Worm (Caenorhabditis elegans) whole organism, L1 larva: Measurements from ENCODE around the gene C06B8.3.

Experiments
- C16A3.4 ChIP-seq: fragments of 150-350 bp; optimal IDR thresholded peaks from 2 replicates; lab custom pipeline; 2014; ENCODE audit warnings: missing biosample characterization, missing genetic modification characterization
- F16B12.6 ChIP-seq: fragments of 150-350 bp; optimal IDR thresholded peaks from 2 replicates; lab custom pipeline; 2014; ENCODE audit warnings: missing biosample characterization, missing genetic modification characterization
- aha-1 ChIP-seq: fragments of 150-350 bp; optimal IDR thresholded peaks from 2 replicates; lab custom pipeline; 2014; ENCODE audit warnings: missing biosample characterization, missing genetic modification characterization
- alr-1 ChIP-seq: fragments of 200-800 bp; sonication (Bioruptor generic); optimal IDR thresholded peaks from 2 replicates; lab custom pipeline; 2018; ENCODE audit warnings: borderline replicate concordance, mild to moderate bottlenecking, missing genetic modification characterization, missing compliant biosample characterization
- ceh-63 ChIP-seq: fragments of 200-800 bp; sonication (Bioruptor generic); optimal IDR thresholded peaks from 2 replicates; lab custom pipeline; 2018; ENCODE audit warnings: mild to moderate bottlenecking, missing genetic modification characterization, missing compliant biosample characterization
- ceh-8 ChIP-seq: fragments of 200-800 bp; sonication (Bioruptor generic); optimal IDR thresholded peaks from 2 replicates; lab custom pipeline; 2018; ENCODE audit warnings: mild to moderate bottlenecking, missing genetic modification characterization, moderate library complexity, missing compliant biosample characterization
- ceh-90 ChIP-seq: sonication (generic microtip); optimal IDR thresholded peaks from 2 replicates; lab custom pipeline; 2016; ENCODE audit warnings: missing genetic modification characterization, missing compliant biosample characterization
- ces-1 ChIP-seq: fragments of 150-350 bp; optimal IDR thresholded peaks from 2 replicates; lab custom pipeline; 2014; ENCODE audit warnings: missing biosample characterization, missing genetic modification reagents, missing genetic modification characterization
- dpl-1 ChIP-seq, 3 experiments: fragments of 150-350 bp in 2 of 3; sonication (generic microtip) in 1 of 3; optimal IDR thresholded peaks; 2 replicates each; lab custom pipeline; 2014 to 2017; ENCODE audit warnings: missing biosample characterization in 3 of 3, missing genetic modification characterization in 3 of 3, missing genetic modification reagents in 3 of 3
- dsc-1 ChIP-seq: sonication (generic microtip); optimal IDR thresholded peaks from 2 replicates; lab custom pipeline; 2016; ENCODE audit warnings: mild to moderate bottlenecking, missing genetic modification characterization, missing compliant biosample characterization
- efl-1 ChIP-seq, 4 experiments: fragments of 150-350 bp; optimal IDR thresholded peaks in 3 of 4; peaks in 1 of 4; 1 replicate in 1 of 4; 2 replicates in 3 of 4; lab custom pipeline; 2014; ENCODE audit warnings: missing biosample characterization in 2 of 4, missing genetic modification characterization in 2 of 4, missing genetic modification reagents in 2 of 4
- efl-3 ChIP-seq: fragments of 200-800 bp; sonication (Bioruptor generic); optimal IDR thresholded peaks from 2 replicates; lab custom pipeline; 2018; ENCODE audit warnings: mild to moderate bottlenecking, missing genetic modification characterization, missing compliant biosample characterization
- egl-13 ChIP-seq: sonication (generic microtip); optimal IDR thresholded peaks from 2 replicates; lab custom pipeline; 2016; ENCODE audit warnings: missing genotype, missing genetic modification reagents, missing genetic modification characterization, missing compliant biosample characterization
- egl-27 ChIP-seq, 2 experiments: fragments of 150-350 bp in 1 of 2; sonication (generic microtip); optimal IDR thresholded peaks; 3 replicates each; lab custom pipeline; 2017 to 2018; ENCODE audit warnings: missing biosample characterization in 2 of 2, missing genetic modification characterization in 2 of 2, missing genetic modification reagents in 2 of 2
- elt-2 ChIP-seq: sonication (generic microtip); optimal IDR thresholded peaks from 2 replicates; lab custom pipeline; 2016; ENCODE audit warnings: missing genetic modification characterization, mild to moderate bottlenecking, inconsistent platforms, missing compliant biosample characterization, missing genetic modification reagents
- ets-5 ChIP-seq: fragments of 200-800 bp; sonication (Bioruptor generic); IDR thresholded peaks from 2 replicates; pipeline ENCODE4 v1.3.6; 2022; ENCODE audit warnings: missing genetic modification characterization, missing compliant biosample characterization
- fkh-10 ChIP-seq: sonication (generic microtip); optimal IDR thresholded peaks from 2 replicates; lab custom pipeline; 2017; ENCODE audit warnings: missing biosample characterization, missing genetic modification reagents, missing genetic modification characterization
- fkh-4 ChIP-seq: sonication (generic microtip); optimal IDR thresholded peaks from 2 replicates; lab custom pipeline; 2016; ENCODE audit warnings: missing compliant biosample characterization, missing genetic modification characterization, borderline replicate concordance
- fkh-8 ChIP-seq: sonication (generic microtip); optimal IDR thresholded peaks from 2 replicates; lab custom pipeline; 2016; ENCODE audit warnings: mild to moderate bottlenecking, missing genetic modification characterization, missing compliant biosample characterization
- hlh-17 ChIP-seq: fragments of 200-800 bp; sonication (Bioruptor generic); optimal IDR thresholded peaks from 2 replicates; lab custom pipeline; 2018; ENCODE audit warnings: missing genetic modification characterization, mild to moderate bottlenecking, missing compliant biosample characterization, moderate library complexity, borderline replicate concordance
- hpl-2 ChIP-seq: fragments of 150-350 bp; optimal IDR thresholded peaks from 2 replicates; lab custom pipeline; 2014; ENCODE audit warnings: missing biosample characterization, missing genetic modification reagents, missing genetic modification characterization
- irx-1 ChIP-seq: sonication (generic microtip); optimal IDR thresholded peaks from 2 replicates; lab custom pipeline; 2016; ENCODE audit warnings: missing genetic modification characterization, missing compliant biosample characterization
- lin-14 ChIP-seq: fragments of 200-800 bp; sonication (Bioruptor generic); optimal IDR thresholded peaks from 2 replicates; lab custom pipeline; 2018; ENCODE audit warnings: mild to moderate bottlenecking, missing genetic modification characterization, moderate library complexity, missing compliant biosample characterization
- lin-35 ChIP-seq, 2 experiments: fragments of 150-350 bp; optimal IDR thresholded peaks; 2 replicates each; lab custom pipeline; 2014; ENCODE audit warnings: missing biosample characterization in 2 of 2, missing genetic modification characterization in 2 of 2, missing genetic modification reagents in 2 of 2
- lin-39 ChIP-seq: fragments of 150-350 bp; optimal IDR thresholded peaks from 2 replicates; lab custom pipeline; 2014; ENCODE audit warnings: missing biosample characterization, missing genetic modification reagents, missing genetic modification characterization
- mab-9 ChIP-seq: fragments of 200-800 bp; sonication (Bioruptor generic); IDR thresholded peaks from 2 replicates; pipeline ENCODE4 v1.3.6; 2022; ENCODE audit warnings: missing genetic modification reagents, missing genetic modification characterization, missing compliant biosample characterization
- mdl-1 ChIP-seq, 2 experiments: fragments of 150-350 bp; optimal IDR thresholded peaks; 2 replicates each; lab custom pipeline; 2014 to 2017; ENCODE audit warnings: missing biosample characterization in 2 of 2, missing genetic modification characterization in 2 of 2, inconsistent platforms in 1 of 2
- nhr-12 ChIP-seq: sonication (generic microtip); optimal IDR thresholded peaks from 2 replicates; lab custom pipeline; 2017; ENCODE audit warnings: missing biosample characterization, missing genetic modification characterization
- nhr-20 ChIP-seq: sonication (generic microtip); optimal IDR thresholded peaks from 2 replicates; lab custom pipeline; 2016; ENCODE audit warnings: mild to moderate bottlenecking, missing genetic modification characterization, missing compliant biosample characterization
- nhr-237 ChIP-seq: fragments of 150-350 bp; optimal IDR thresholded peaks from 2 replicates; lab custom pipeline; 2014; ENCODE audit warnings: missing biosample characterization, missing genetic modification characterization
- nhr-77 ChIP-seq: fragments of 150-350 bp; optimal IDR thresholded peaks from 2 replicates; lab custom pipeline; 2014; ENCODE audit warnings: missing biosample characterization, missing genetic modification characterization
- nhr-84 ChIP-seq: sonication (generic microtip); optimal IDR thresholded peaks from 2 replicates; lab custom pipeline; 2017; ENCODE audit warnings: missing biosample characterization, missing genetic modification characterization
- nhr-85 ChIP-seq: sonication (generic microtip); peaks from one replicate; lab custom pipeline; 2016; ENCODE audit warnings: missing genetic modification characterization, inconsistent platforms, missing compliant biosample characterization
- nhr-90 ChIP-seq: sonication (generic microtip); optimal IDR thresholded peaks from 2 replicates; lab custom pipeline; 2016; ENCODE audit warnings: mild to moderate bottlenecking, missing genetic modification characterization, missing compliant biosample characterization; ENCODE audit not compliant: poor library complexity
- pag-3 ChIP-seq: sonication (generic microtip); optimal IDR thresholded peaks from 2 replicates; lab custom pipeline; 2017; ENCODE audit warnings: missing genetic modification characterization, mild to moderate bottlenecking, missing compliant biosample characterization, antibody characterized with exemption, borderline replicate concordance; ENCODE audit not compliant: insufficient read depth
- pax-3 ChIP-seq: fragments of 200-800 bp; sonication (Bioruptor generic); optimal IDR thresholded peaks from 2 replicates; lab custom pipeline; 2018; ENCODE audit warnings: mild to moderate bottlenecking, missing genetic modification characterization, moderate library complexity, missing compliant biosample characterization
- pqm-1 ChIP-seq: sonication (generic microtip); optimal IDR thresholded peaks from 3 replicates; lab custom pipeline; 2017; ENCODE audit warnings: missing biosample characterization, missing genetic modification characterization
- skn-1 ChIP-seq: fragments of 150-350 bp; optimal IDR thresholded peaks from 2 replicates; lab custom pipeline; 2014; ENCODE audit warnings: missing biosample characterization, missing genetic modification characterization
- snpc-4 ChIP-seq: fragments of 150-350 bp; optimal IDR thresholded peaks from 2 replicates; lab custom pipeline; 2014; ENCODE audit warnings: missing biosample characterization, missing genetic modification characterization
- snu-23 ChIP-seq: sonication (generic microtip); optimal IDR thresholded peaks from 2 replicates; lab custom pipeline; 2016; ENCODE audit warnings: missing genetic modification characterization, missing compliant biosample characterization
- swsn-7 ChIP-seq: sonication (generic microtip); optimal IDR thresholded peaks from 2 replicates; lab custom pipeline; 2016; ENCODE audit warnings: missing genetic modification characterization, missing compliant biosample characterization
- tbx-2 ChIP-seq: sonication (generic microtip); optimal IDR thresholded peaks from 2 replicates; lab custom pipeline; 2016; ENCODE audit warnings: missing genetic modification characterization, missing compliant biosample characterization
- unc-30 ChIP-seq: sonication (generic microtip); optimal IDR thresholded peaks from 2 replicates; lab custom pipeline; 2017; ENCODE audit warnings: missing biosample characterization, missing genetic modification characterization
- unc-86 ChIP-seq: sonication (generic microtip); optimal IDR thresholded peaks from 2 replicates; lab custom pipeline; 2016; ENCODE audit warnings: missing genetic modification characterization, missing compliant biosample characterization
- vab-15 ChIP-seq: sonication (generic microtip); optimal IDR thresholded peaks from 2 replicates; lab custom pipeline; 2017; ENCODE audit warnings: missing genotype, mild to moderate bottlenecking, missing genetic modification characterization, missing compliant biosample characterization
- zag-1 ChIP-seq: fragments of 150-350 bp; optimal IDR thresholded peaks from 2 replicates; lab custom pipeline; 2014; ENCODE audit warnings: missing biosample characterization, missing genetic modification characterization
- zip-4 ChIP-seq: fragments of 200-800 bp; sonication (Bioruptor generic); optimal IDR thresholded peaks from 2 replicates; lab custom pipeline; 2018; ENCODE audit warnings: mild to moderate bottlenecking, missing genetic modification characterization, moderate library complexity, missing compliant biosample characterization
- ztf-11 ChIP-seq, 2 experiments: sonication (generic microtip); optimal IDR thresholded peaks; 2 replicates each; lab custom pipeline; 2016 to 2017; ENCODE audit warnings: missing genetic modification characterization in 2 of 2, missing biosample characterization in 1 of 2, missing compliant biosample characterization in 1 of 2
- ztf-4 ChIP-seq: fragments of 150-350 bp; optimal IDR thresholded peaks from 2 replicates; lab custom pipeline; 2014; ENCODE audit warnings: missing biosample characterization, missing genetic modification characterization

The C06B8.3 gene

ce11 chrV:15483563-15483962, 874 bp downstream of the C06B8.3 start (continued):
- TF ChIP-seq fkh-4 (tag; lab: Kevin White, UChicago) (no peak), aha-1 (no peak), fkh-8 (tag; lab: Kevin White, UChicago) (no peak), dpl-1 (GFP tag; optimal IDR thresholded peaks at IDR 0.05; lab: Kevin White, UChicago) (no peak), ceh-8 (GFP tag; lab: Kevin White, UChicago) (no peak), nhr-90 (tag; lab: Kevin White, UChicago) (peak; percentile 16), mdl-1 (tag; optimal IDR thresholded peaks at IDR 0.05; lab: Kevin White, UChicago) (no peak), hlh-17 (GFP tag; lab: Kevin White, UChicago) (no peak), swsn-7 (tag; lab: Kevin White, UChicago) (no peak), ces-1 (no peak), mab-9 (GFP tag; lab: Robert Waterston, UW) (no peak), lin-39 (tag; lab: Kevin White, UChicago) (no peak), pax-3 (tag; lab: Kevin White, UChicago) (no peak), nhr-85 (peak; percentile 36), F16B12.6 (tag; lab: Kevin White, UChicago) (no peak), snpc-4 (tag; lab: Kevin White, UChicago) (no peak), zip-4 (GFP tag; lab: Kevin White, UChicago) (no peak), snu-23 (GFP tag; lab: Kevin White, UChicago) (peak; percentile 37), elt-2 (tag; lab: Kevin White, UChicago) (peak; percentile 6), nhr-237 (no peak), nhr-77 (no peak), hpl-2 (GFP tag; lab: Kevin White, UChicago) (no peak), ets-5 (no peak), ztf-4 (tag; lab: Kevin White, UChicago) (no peak), nhr-12 (tag; lab: Kevin White, UChicago) (no peak), skn-1 (no peak), fkh-10 (GFP tag; lab: Kevin White, UChicago) (no peak), nhr-84 (no peak), C16A3.4 (tag; lab: Kevin White, UChicago) (no peak), ztf-11 (tag; optimal IDR thresholded peaks at IDR 0.05; lab: Kevin White, UChicago) (no peak), vab-15 (tag; lab: Kevin White, UChicago) (no peak), alr-1 (tag; lab: Kevin White, UChicago) (no peak), ceh-90 (tag; lab: Kevin White, UChicago) (no peak), efl-1 (optimal IDR thresholded peaks at IDR 0.05; lab: Kevin White, UChicago) (no peak), efl-1 (GFP tag; optimal IDR thresholded peaks at IDR 0.05 in 1 of 2; lab: Kevin White, UChicago) (no peak), egl-27 (tag; optimal IDR thresholded peaks at IDR 0.05; lab: Kevin White, UChicago) (no peak), tbx-2 (tag; lab: Kevin White, UChicago) (no peak), efl-3 (no peak), dsc-1 (tag; lab: Kevin White, UChicago) (no peak), pqm-1 (tag; lab: Kevin White, UChicago) (no peak), irx-1 (tag; lab: Kevin White, UChicago) (no peak), unc-86 (tag; lab: Kevin White, UChicago) (no peak), nhr-20 (tag; lab: Kevin White, UChicago) (peak; percentile 39), pag-3 (tag; lab: Kevin White, UChicago) (no peak), lin-14 (GFP tag; lab: Kevin White, UChicago) (peak; percentile 57), ceh-63 (GFP tag; lab: Kevin White, UChicago) (no peak), egl-13 (tag; lab: Kevin White, UChicago) (no peak), lin-35 (GFP tag; optimal IDR thresholded peaks at IDR 0.05; lab: Kevin White, UChicago) (peak in 1 of 2 experiments; percentile 43), unc-30 (tag; lab: Kevin White, UChicago) (no peak), zag-1 (tag; lab: Kevin White, UChicago) (no peak)
